Fruit fly (Drosophila melanogaster): ENCODE results near the gene Agpat1.

DNA sequence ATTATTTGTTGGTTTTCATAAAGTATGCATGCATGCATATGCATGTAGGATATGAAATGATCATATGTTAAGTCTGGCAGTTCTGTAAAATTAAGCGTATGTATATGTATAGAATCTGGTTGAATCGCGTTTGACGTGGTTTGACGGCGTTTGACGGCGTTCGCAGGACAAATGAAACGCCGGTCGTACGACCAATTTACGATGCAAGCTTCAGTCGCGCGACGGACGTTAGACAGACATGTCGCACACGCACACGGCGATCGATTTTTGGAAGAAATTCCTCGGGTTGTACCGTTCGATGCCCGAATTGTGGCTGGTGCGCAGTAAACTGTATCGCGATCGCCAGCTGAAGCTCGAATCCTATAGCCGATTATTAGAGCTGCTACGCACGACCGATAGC, 19.9 kb upstream of the Agpat1 start:
- no peak for TF ChIP-seq EcR (GFP tag; optimal IDR thresholded peaks at IDR 0.05)
- TF ChIP-seq CG10348 (GFP tag; IDR thresholded peaks at IDR 0.05): no peak
- TF ChIP-seq CG17806 (tag; optimal IDR thresholded peaks at IDR 0.05): no peak
- TF ChIP-seq Snoo (tag; optimal IDR thresholded peaks at IDR 0.05): no peak
- TF ChIP-seq CG32121 (GFP tag; IDR thresholded peaks at IDR 0.05): no peak
- no peak for TF ChIP-seq CG13204 (GFP tag; optimal IDR thresholded peaks at IDR 0.05)
- TF ChIP-seq Ets98B (GFP tag; IDR thresholded peaks at IDR 0.05): no peak
- no peak for TF ChIP-seq fd96Ca (GFP tag; IDR thresholded peaks at IDR 0.05)
- no peak for TF ChIP-seq D1 (tag; optimal IDR thresholded peaks at IDR 0.05)
